Fruit fly (Drosophila melanogaster) whole organism, embryonic: ENCODE results near the gene CG7029.

Experiments used
- Asciz ChIP-seq: fragments of 200-800 bp; sonication (Bioruptor generic); optimal IDR thresholded peaks from 2 replicates; lab custom pipeline; 2017; ENCODE audit warnings: missing biosample characterization, mild to moderate bottlenecking, missing genetic modification characterization, missing genetic modification reagents
- Blimp-1 ChIP-seq: fragments of 200-800 bp; sonication (Bioruptor generic); optimal IDR thresholded peaks from 3 replicates; lab custom pipeline; 2018; ENCODE audit warnings: missing biosample characterization, missing genetic modification characterization, mild to moderate bottlenecking, moderate library complexity, missing genetic modification reagents
- CG12299 ChIP-seq: fragments of 200-800 bp; sonication (Bioruptor generic); optimal IDR thresholded peaks from 2 replicates; lab custom pipeline; 2018; ENCODE audit warnings: missing biosample characterization, mild to moderate bottlenecking, missing genetic modification characterization
- CG1233 ChIP-seq: fragments of 200-800 bp; sonication (Bioruptor generic); optimal IDR thresholded peaks from 4 replicates; lab custom pipeline; 2018; ENCODE audit warnings: missing biosample characterization, mild to moderate bottlenecking, missing genetic modification characterization
- CG12659 ChIP-seq: fragments of 200-800 bp; sonication (Bioruptor generic); optimal IDR thresholded peaks from 3 replicates; lab custom pipeline; 2017; ENCODE audit warnings: mild to moderate bottlenecking, missing biosample characterization, missing genetic modification reagents, missing genetic modification characterization
- CG13894 ChIP-seq: fragments of 200-800 bp; sonication (Bioruptor generic); optimal IDR thresholded peaks from 3 replicates; lab custom pipeline; 2018; ENCODE audit warnings: missing biosample characterization, mild to moderate bottlenecking, missing genetic modification characterization, moderate library complexity
- CG1603 ChIP-seq: fragments of 200-800 bp; sonication (Bioruptor generic); optimal IDR thresholded peaks from 2 replicates; lab custom pipeline; 2019; ENCODE audit warnings: missing biosample characterization, mild to moderate bottlenecking, missing genetic modification characterization, moderate library complexity
- CG3163 ChIP-seq: fragments of 200-800 bp; sonication (Bioruptor generic); optimal IDR thresholded peaks from 3 replicates; lab custom pipeline; 2016; ENCODE audit warnings: missing biosample characterization, missing genetic modification characterization
- CG3281 ChIP-seq: fragments of 200-800 bp; sonication (Bioruptor generic); optimal IDR thresholded peaks from 3 replicates; lab custom pipeline; 2017; ENCODE audit warnings: missing biosample characterization, mild to moderate bottlenecking, missing genetic modification characterization
- CG4820 ChIP-seq: fragments of 200-800 bp; sonication (Bioruptor generic); optimal IDR thresholded peaks from 3 replicates; lab custom pipeline; 2016; ENCODE audit warnings: missing biosample characterization, missing genetic modification characterization
- CG7357 ChIP-seq: fragments of 200-800 bp; sonication (Bioruptor generic); IDR thresholded peaks from 3 replicates; pipeline ENCODE4 v1.3.6; 2022; ENCODE audit warnings: missing biosample characterization, missing genetic modification characterization
- CG7987 ChIP-seq: fragments of 200-800 bp; sonication (Bioruptor generic); optimal IDR thresholded peaks from 2 replicates; lab custom pipeline; 2018; ENCODE audit warnings: missing biosample characterization, mild to moderate bottlenecking, missing genetic modification characterization, moderate library complexity
- CG8281 ChIP-seq: fragments of 200-800 bp; sonication (Bioruptor generic); optimal IDR thresholded peaks from 2 replicates; lab custom pipeline; 2018; ENCODE audit warnings: missing biosample characterization, mild to moderate bottlenecking, missing genetic modification characterization, moderate library complexity
- E2f1 ChIP-seq: fragments of 200-800 bp; sonication (Bioruptor generic); IDR thresholded peaks from 2 replicates; pipeline ENCODE4 v1.3.6; 2022; ENCODE audit warnings: missing biosample characterization, missing genetic modification characterization
- Fer1 ChIP-seq: fragments of 200-800 bp; sonication (Bioruptor generic); optimal IDR thresholded peaks from 2 replicates; lab custom pipeline; 2017; ENCODE audit warnings: missing biosample characterization, mild to moderate bottlenecking, missing genetic modification characterization
- H15 ChIP-seq: fragments of 200-800 bp; sonication (Bioruptor generic); IDR thresholded peaks from 3 replicates; pipeline ENCODE4 v1.3.6; 2022; ENCODE audit warnings: missing biosample characterization, missing genetic modification characterization
- Hand ChIP-seq: fragments of 200-800 bp; sonication (Bioruptor generic); optimal IDR thresholded peaks from 2 replicates; lab custom pipeline; 2017; ENCODE audit warnings: mild to moderate bottlenecking, missing biosample characterization, missing genetic modification reagents, missing genetic modification characterization
- Hr51 ChIP-seq, 2 experiments: fragments of 200-800 bp; sonication (Bioruptor generic); optimal IDR thresholded peaks; 2 replicates in 1 of 2; 3 replicates in 1 of 2; lab custom pipeline; 2016 to 2018; ENCODE audit warnings: missing biosample characterization in 2 of 2, missing genetic modification characterization in 2 of 2, mild to moderate bottlenecking in 1 of 2, moderate library complexity in 1 of 2
- Med ChIP-seq: fragments of 200-800 bp; sonication (Bioruptor generic); peaks from one replicate; lab custom pipeline; 2016; ENCODE audit warnings: missing biosample characterization, missing genetic modification characterization, mild to moderate bottlenecking, inconsistent platforms, moderate library complexity
- Rfx ChIP-seq: fragments of 200-800 bp; sonication (Bioruptor generic); IDR thresholded peaks from 2 replicates; pipeline ENCODE4 v1.3.6; 2022; ENCODE audit warnings: missing biosample characterization, missing genetic modification characterization
- Six4 ChIP-seq: fragments of 200-800 bp; sonication (Bioruptor generic); optimal IDR thresholded peaks from 2 replicates; lab custom pipeline; 2016; ENCODE audit warnings: missing biosample characterization, missing genetic modification characterization
- Sox102F ChIP-seq: fragments of 200-800 bp; sonication (Bioruptor generic); optimal IDR thresholded peaks from 2 replicates; lab custom pipeline; 2018; ENCODE audit warnings: missing biosample characterization, mild to moderate bottlenecking, missing genetic modification characterization, moderate library complexity
- abd-A ChIP-seq: fragments of 200-800 bp; sonication (Bioruptor generic); optimal IDR thresholded peaks from 3 replicates; lab custom pipeline; 2019; ENCODE audit warnings: missing biosample characterization, mild to moderate bottlenecking, missing genetic modification characterization, moderate library complexity
- ac ChIP-seq: fragments of 200-800 bp; sonication (Bioruptor generic); optimal IDR thresholded peaks from 3 replicates; lab custom pipeline; 2017; ENCODE audit warnings: missing biosample characterization, mild to moderate bottlenecking, missing genetic modification characterization
- ato ChIP-seq: fragments of 200-800 bp; sonication (Bioruptor generic); IDR thresholded peaks from 2 replicates; pipeline ENCODE4 v1.3.6; 2022; ENCODE audit warnings: missing biosample characterization, missing genetic modification characterization; ENCODE audit not compliant: partially characterized antibody
- bigmax ChIP-seq: fragments of 200-800 bp; sonication (Bioruptor generic); optimal IDR thresholded peaks from 2 replicates; lab custom pipeline; 2018; ENCODE audit warnings: missing biosample characterization, mild to moderate bottlenecking, missing genetic modification characterization
- ems ChIP-seq: fragments of 200-800 bp; sonication (Bioruptor generic); optimal IDR thresholded peaks from 3 replicates; lab custom pipeline; 2016; ENCODE audit warnings: missing biosample characterization, missing genetic modification characterization
- hkb ChIP-seq, 2 experiments: fragments of 200-800 bp in 1 of 2; fragments of >200 bp in 1 of 2; sonication (Bioruptor generic) in 1 of 2; IDR thresholded peaks in 1 of 2; optimal IDR thresholded peaks in 1 of 2; 2 replicates each; pipeline versions ENCODE4 v1.3.6 to Lab custom; 2017 to 2022; ENCODE audit warnings: missing biosample characterization in 1 of 2, missing genetic modification characterization in 1 of 2
- hth ChIP-seq: fragments of >200 bp; optimal IDR thresholded peaks from 2 replicates; lab custom pipeline; 2017; ENCODE audit warnings: inconsistent platforms
- insv ChIP-seq, 2 experiments: fragments of 200-800 bp; sonication (Bioruptor generic); optimal IDR thresholded peaks; 3 replicates each; lab custom pipeline; 2016 to 2018; ENCODE audit warnings: missing biosample characterization in 2 of 2, missing genetic modification characterization in 2 of 2
- inv ChIP-seq: fragments of 200-800 bp; sonication (Bioruptor generic); IDR thresholded peaks from 2 replicates; pipeline ENCODE4 v1.3.6; 2022; ENCODE audit warnings: missing biosample characterization, missing genetic modification characterization; ENCODE audit not compliant: partially characterized antibody
- lmd ChIP-seq: fragments of 200-800 bp; sonication (Bioruptor generic); IDR thresholded peaks from 2 replicates; pipeline ENCODE4 v1.3.6; 2022; ENCODE audit warnings: missing biosample characterization, missing genetic modification characterization
- onecut ChIP-seq: fragments of 200-800 bp; sonication (Bioruptor generic); IDR thresholded peaks from 2 replicates; pipeline ENCODE4 v1.3.6; 2022; ENCODE audit warnings: missing biosample characterization, missing genetic modification characterization
- pita ChIP-seq: fragments of 200-800 bp; sonication (Bioruptor generic); optimal IDR thresholded peaks from 2 replicates; lab custom pipeline; 2017; ENCODE audit warnings: missing biosample characterization, mild to moderate bottlenecking, missing genetic modification characterization
- prd ChIP-seq, 3 experiments: fragments of >200 bp in 2 of 3; fragments of 200-800 bp in 1 of 3; sonication (Bioruptor generic) in 1 of 3; optimal IDR thresholded peaks in 2 of 3; IDR thresholded peaks in 1 of 3; 2 replicates in 2 of 3; 3 replicates in 1 of 3; pipeline versions ENCODE4 v1.3.6 to Lab custom; 2017 to 2022; ENCODE audit warnings: missing biosample characterization in 1 of 3, missing genetic modification characterization in 1 of 3
- psq ChIP-seq: fragments of 200-800 bp; sonication (Bioruptor generic); optimal IDR thresholded peaks from 2 replicates; lab custom pipeline; 2017; ENCODE audit warnings: missing biosample characterization, missing genetic modification characterization
- sens ChIP-seq: fragments of 200-800 bp; sonication (Bioruptor generic); peaks from one replicate; lab custom pipeline; 2016; ENCODE audit warnings: missing biosample characterization, missing genetic modification characterization
- sob ChIP-seq: fragments of 200-800 bp; sonication (Bioruptor generic); IDR thresholded peaks from 2 replicates; pipeline ENCODE4 v1.3.6; 2022; ENCODE audit warnings: missing biosample characterization, missing genetic modification characterization
- sr ChIP-seq: fragments of 200-800 bp; sonication (Bioruptor generic); IDR thresholded peaks from 3 replicates; pipeline ENCODE4 v1.3.6; 2022; ENCODE audit warnings: missing biosample characterization, missing genetic modification characterization
- twi ChIP-seq: fragments of 200-800 bp; optimal IDR thresholded peaks from 2 replicates; lab custom pipeline; 2019; ENCODE audit warnings: missing biosample characterization, mild to moderate bottlenecking, missing genetic modification characterization, moderate library complexity
- vfl ChIP-seq: fragments of 200-800 bp; sonication (Bioruptor generic); optimal IDR thresholded peaks from 2 replicates; lab custom pipeline; 2016; ENCODE audit warnings: missing biosample characterization, missing genetic modification characterization

The CG7029 gene

dm6 chr3R:22756289-22756688 is 5.6 kb downstream of the CG7029 start (continued):
- TF ChIP-seq prd (optimal IDR thresholded peaks at IDR 0.05; lab: Kevin White, UChicago) (no peak), prd (GFP tag; IDR thresholded peaks at IDR 0.05; lab: Robert Waterston, UW) (no peak), CG8281 (tag; lab: Kevin White, UChicago) (peak; percentile 6), CG13894 (tag; lab: Kevin White, UChicago) (peak; percentile 9), sr (GFP tag; lab: Robert Waterston, UW) (0 out of 3 replicates have a peak, but pooled peaks have one; percentile 14), onecut (GFP tag; lab: Robert Waterston, UW) (peak; percentile 5; the same call in 1 of the 2 replicates), Six4 (GFP tag; lab: Kevin White, UChicago) (no peak), CG7987 (GFP tag; lab: Kevin White, UChicago) (peak; percentile 7), sob (no peak), Fer1 (GFP tag; lab: Kevin White, UChicago) (peak; percentile 3), H15 (GFP tag; lab: Robert Waterston, UW) (no peak), ato (GFP tag; lab: Robert Waterston, UW) (no peak), vfl (GFP tag; lab: Kevin White, UChicago) (no peak), inv (no peak), ems (GFP tag; lab: Kevin White, UChicago) (no peak), psq (GFP tag; lab: Kevin White, UChicago) (no peak), twi (tag; lab: Kevin White, UChicago) (no peak), CG3163 (GFP tag; lab: Kevin White, UChicago) (no peak), CG3281 (GFP tag; lab: Kevin White, UChicago) (no peak), abd-A (tag; lab: Kevin White, UChicago) (no peak), pita (no peak), Asciz (peak; percentile 22), Hand (GFP tag; lab: Kevin White, UChicago) (no peak), lmd (no peak), Blimp-1 (peak; percentile 4), hkb (optimal IDR thresholded peaks at IDR 0.05; lab: Kevin White, UChicago) (no peak), hkb (GFP tag; IDR thresholded peaks at IDR 0.05; lab: Robert Waterston, UW) (peak; percentile 40), ac (no peak), E2f1 (GFP tag; lab: Robert Waterston, UW) (no peak), CG12299 (tag; lab: Kevin White, UChicago) (no peak), Sox102F (no peak), CG7357 (GFP tag; lab: Robert Waterston, UW) (no peak), CG1233 (peak; percentile 6), Rfx (GFP tag; lab: Robert Waterston, UW) (no peak), insv (GFP tag; optimal IDR thresholded peaks at IDR 0.05; lab: Kevin White, UChicago) (no peak), Med (peak; percentile 61), CG1603 (tag; lab: Kevin White, UChicago) (no peak), sens (GFP tag; lab: Kevin White, UChicago) (peak; percentile 50), CG12659 (no peak), bigmax (GFP tag; lab: Kevin White, UChicago) (no peak), Hr51 (GFP tag; optimal IDR thresholded peaks at IDR 0.05; lab: Kevin White, UChicago) (no peak), hth (lab: Kevin White, UChicago) (no peak), CG4820 (GFP tag; lab: Kevin White, UChicago) (no peak)
